Fruit fly (Drosophila melanogaster) whole organism, prepupa: ENCODE data around the gene CG14605.

ENCODE experiments used
- Blimp-1 ChIP-seq: fragments of 200-800 bp; sonication (Bioruptor generic); optimal IDR thresholded peaks from 3 replicates; lab custom pipeline; 2017; ENCODE audit warnings: missing biosample characterization, missing genetic modification characterization, mild to moderate bottlenecking, moderate library complexity, missing genetic modification reagents
- CG10631 ChIP-seq: fragments of 200-800 bp; sonication (Bioruptor generic); optimal IDR thresholded peaks from 2 replicates; lab custom pipeline; 2016; ENCODE audit warnings: missing biosample characterization, missing genetic modification characterization
- CG11294 ChIP-seq: fragments of 200-800 bp; sonication (Bioruptor generic); IDR thresholded peaks from 2 replicates; pipeline ENCODE4 v1.3.6; 2022; ENCODE audit warnings: missing biosample characterization, missing genetic modification characterization
- CG11762 ChIP-seq: fragments of 200-800 bp; sonication (Bioruptor generic); optimal IDR thresholded peaks from 3 replicates; lab custom pipeline; 2016; ENCODE audit warnings: missing biosample characterization, missing genetic modification characterization; ENCODE audit not compliant: insufficient read depth
- CG11902 ChIP-seq: fragments of 200-800 bp; sonication (Bioruptor generic); optimal IDR thresholded peaks from 3 replicates; lab custom pipeline; 2016; ENCODE audit warnings: missing biosample characterization, missing genetic modification characterization
- CG15336 ChIP-seq: fragments of 200-800 bp; sonication (Bioruptor generic); IDR thresholded peaks from 2 replicates; pipeline ENCODE4 v1.3.6; 2022; ENCODE audit warnings: missing biosample characterization, missing genetic modification characterization
- CG1621 ChIP-seq: fragments of 200-800 bp; sonication (Bioruptor generic); optimal IDR thresholded peaks from 3 replicates; lab custom pipeline; 2018; ENCODE audit warnings: missing biosample characterization, mild to moderate bottlenecking, missing genetic modification characterization
- CG16779 ChIP-seq: fragments of 200-800 bp; sonication (Bioruptor generic); optimal IDR thresholded peaks from 3 replicates; lab custom pipeline; 2017; ENCODE audit warnings: missing biosample characterization, mild to moderate bottlenecking, missing genetic modification characterization
- CG3032 ChIP-seq: fragments of 200-800 bp; optimal IDR thresholded peaks from 2 replicates; lab custom pipeline; 2019; ENCODE audit warnings: missing biosample characterization, mild to moderate bottlenecking, missing genetic modification characterization, moderate library complexity
- CG31627 ChIP-seq: fragments of 200-800 bp; sonication (Bioruptor generic); optimal IDR thresholded peaks from 3 replicates; lab custom pipeline; 2016; ENCODE audit warnings: missing biosample characterization, missing genetic modification characterization
- CG34406 ChIP-seq: fragments of 200-800 bp; sonication (Bioruptor generic); optimal IDR thresholded peaks from 3 replicates; lab custom pipeline; 2016; ENCODE audit warnings: missing biosample characterization, missing genetic modification characterization
- CG3919 ChIP-seq: fragments of 200-800 bp; sonication (Bioruptor generic); optimal IDR thresholded peaks from 3 replicates; lab custom pipeline; 2016; ENCODE audit warnings: missing biosample characterization, missing genetic modification characterization
- CG4318 ChIP-seq: fragments of 200-800 bp; sonication (Bioruptor generic); optimal IDR thresholded peaks from 3 replicates; lab custom pipeline; 2017; ENCODE audit warnings: missing biosample characterization, mild to moderate bottlenecking, missing genetic modification characterization
- CG6163 ChIP-seq: fragments of 200-800 bp; sonication (Bioruptor generic); IDR thresholded peaks from 3 replicates; pipeline ENCODE4 v1.3.6; 2022; ENCODE audit warnings: missing biosample characterization, missing genetic modification characterization
- CG6276 ChIP-seq: fragments of 200-800 bp; sonication (Bioruptor generic); optimal IDR thresholded peaks from 2 replicates; lab custom pipeline; 2017; ENCODE audit warnings: missing biosample characterization, mild to moderate bottlenecking, missing genetic modification characterization
- CG6792 ChIP-seq: fragments of 200-800 bp; sonication (Bioruptor generic); optimal IDR thresholded peaks from 3 replicates; lab custom pipeline; 2016; ENCODE audit warnings: missing biosample characterization, missing genetic modification characterization
- CG6808 ChIP-seq: fragments of 200-800 bp; sonication (Bioruptor generic); optimal IDR thresholded peaks from 3 replicates; lab custom pipeline; 2017; ENCODE audit warnings: missing biosample characterization, missing genetic modification characterization, mild to moderate bottlenecking, moderate library complexity, missing genetic modification reagents
- CG7368 ChIP-seq: fragments of 200-800 bp; sonication (Bioruptor generic); optimal IDR thresholded peaks from 3 replicates; lab custom pipeline; 2016; ENCODE audit warnings: missing biosample characterization, missing genetic modification characterization
- CG8319 ChIP-seq: fragments of 200-800 bp; sonication (Bioruptor generic); optimal IDR thresholded peaks from 3 replicates; lab custom pipeline; 2016; ENCODE audit warnings: missing biosample characterization, missing genetic modification characterization
- CG8632 ChIP-seq: fragments of 200-800 bp; sonication (Bioruptor generic); optimal IDR thresholded peaks from 3 replicates; lab custom pipeline; 2016; ENCODE audit warnings: missing biosample characterization, missing genetic modification characterization
- Eip75B ChIP-seq: fragments of 200-800 bp; sonication (Bioruptor generic); optimal IDR thresholded peaks from 3 replicates; lab custom pipeline; 2016; ENCODE audit warnings: missing biosample characterization, missing genetic modification characterization
- Eip93F ChIP-seq: fragments of 200-800 bp; sonication (Bioruptor generic); optimal IDR thresholded peaks from 2 replicates; lab custom pipeline; 2016; ENCODE audit warnings: missing biosample characterization, mild to moderate bottlenecking, missing genetic modification characterization
- Ets21C ChIP-seq: fragments of 200-800 bp; sonication (Bioruptor generic); optimal IDR thresholded peaks from 3 replicates; lab custom pipeline; 2016; ENCODE audit warnings: missing biosample characterization, missing genetic modification characterization
- Ets96B ChIP-seq: fragments of 200-800 bp; optimal IDR thresholded peaks from 2 replicates; lab custom pipeline; 2019; ENCODE audit warnings: missing biosample characterization, mild to moderate bottlenecking, missing genetic modification characterization, moderate library complexity
- Gug ChIP-seq: fragments of 200-800 bp; sonication (Bioruptor generic); IDR thresholded peaks from 2 replicates; pipeline ENCODE4 v1.3.6; 2022; ENCODE audit warnings: missing biosample characterization, missing genetic modification characterization
- Hr38 ChIP-seq: sonication (Bioruptor generic); optimal IDR thresholded peaks from 2 replicates; lab custom pipeline; 2016; ENCODE audit warnings: missing biosample characterization, missing genetic modification characterization
- Hr4 ChIP-seq: fragments of 200-800 bp; sonication (Bioruptor generic); optimal IDR thresholded peaks from 3 replicates; lab custom pipeline; 2016; ENCODE audit warnings: missing biosample characterization, missing genetic modification characterization
- Met ChIP-seq: fragments of 200-800 bp; sonication (Bioruptor generic); optimal IDR thresholded peaks from 3 replicates; lab custom pipeline; 2016; ENCODE audit warnings: missing biosample characterization, missing genetic modification characterization
- OdsH ChIP-seq: fragments of 200-800 bp; sonication (Bioruptor generic); optimal IDR thresholded peaks from 3 replicates; lab custom pipeline; 2016; ENCODE audit warnings: missing biosample characterization, missing genetic modification characterization
- Sox14 ChIP-seq: fragments of 200-800 bp; sonication (Bioruptor generic); optimal IDR thresholded peaks from 3 replicates; lab custom pipeline; 2016; ENCODE audit warnings: missing biosample characterization, missing genetic modification characterization
- achi ChIP-seq: fragments of 200-800 bp; sonication (Bioruptor generic); optimal IDR thresholded peaks from 3 replicates; lab custom pipeline; 2016; ENCODE audit warnings: missing biosample characterization, missing genetic modification characterization
- acj6 ChIP-seq: fragments of 200-800 bp; sonication (Bioruptor generic); optimal IDR thresholded peaks from 3 replicates; lab custom pipeline; 2016; ENCODE audit warnings: missing biosample characterization, missing genetic modification characterization
- cyc ChIP-seq: fragments of 200-800 bp; sonication (Bioruptor generic); optimal IDR thresholded peaks from 3 replicates; lab custom pipeline; 2016; ENCODE audit warnings: missing biosample characterization, missing genetic modification characterization
- dsx ChIP-seq: fragments of 200-800 bp; optimal IDR thresholded peaks from 3 replicates; lab custom pipeline; 2019; ENCODE audit warnings: missing biosample characterization, mild to moderate bottlenecking, missing genetic modification characterization, moderate library complexity; ENCODE audit not compliant: poor library complexity, severe bottlenecking
- esn ChIP-seq: fragments of 200-800 bp; sonication (Bioruptor generic); optimal IDR thresholded peaks from 2 replicates; lab custom pipeline; 2016; ENCODE audit warnings: missing biosample characterization, mild to moderate bottlenecking, missing genetic modification characterization, moderate library complexity
- fd59A ChIP-seq: fragments of 200-800 bp; sonication (Bioruptor generic); optimal IDR thresholded peaks from 2 replicates; lab custom pipeline; 2017; ENCODE audit warnings: missing biosample characterization, mild to moderate bottlenecking, missing genetic modification characterization, missing genetic modification reagents
- fkh ChIP-seq: fragments of 200-800 bp; sonication (Bioruptor generic); optimal IDR thresholded peaks from 3 replicates; lab custom pipeline; 2017; ENCODE audit warnings: missing biosample characterization, mild to moderate bottlenecking, missing genetic modification characterization, moderate library complexity
- lz ChIP-seq: fragments of 200-800 bp; sonication (Bioruptor generic); optimal IDR thresholded peaks from 3 replicates; lab custom pipeline; 2016; ENCODE audit warnings: missing biosample characterization, missing genetic modification characterization
- pdm3 ChIP-seq: fragments of 200-800 bp; sonication (Bioruptor generic); optimal IDR thresholded peaks from 3 replicates; lab custom pipeline; 2016; ENCODE audit warnings: missing biosample characterization, missing genetic modification characterization
- salr ChIP-seq, 2 experiments: fragments of 200-800 bp; sonication (Bioruptor generic); optimal IDR thresholded peaks; 3 replicates each; lab custom pipeline; 2016 to 2018; ENCODE audit warnings: missing biosample characterization in 2 of 2, missing genetic modification characterization in 2 of 2, mild to moderate bottlenecking in 1 of 2
- svp ChIP-seq: fragments of 200-800 bp; sonication (Bioruptor generic); peaks from one replicate; lab custom pipeline; 2016; ENCODE audit warnings: missing biosample characterization, missing genetic modification characterization
- topi ChIP-seq: fragments of 200-800 bp; sonication (Bioruptor generic); optimal IDR thresholded peaks from 3 replicates; lab custom pipeline; 2016; ENCODE audit warnings: missing biosample characterization, missing genetic modification characterization
- vri ChIP-seq: fragments of 200-800 bp; sonication (Bioruptor generic); optimal IDR thresholded peaks from 3 replicates; lab custom pipeline; 2016; ENCODE audit warnings: missing biosample characterization, mild to moderate bottlenecking, missing genetic modification characterization

Gene CG14605

DNA sequence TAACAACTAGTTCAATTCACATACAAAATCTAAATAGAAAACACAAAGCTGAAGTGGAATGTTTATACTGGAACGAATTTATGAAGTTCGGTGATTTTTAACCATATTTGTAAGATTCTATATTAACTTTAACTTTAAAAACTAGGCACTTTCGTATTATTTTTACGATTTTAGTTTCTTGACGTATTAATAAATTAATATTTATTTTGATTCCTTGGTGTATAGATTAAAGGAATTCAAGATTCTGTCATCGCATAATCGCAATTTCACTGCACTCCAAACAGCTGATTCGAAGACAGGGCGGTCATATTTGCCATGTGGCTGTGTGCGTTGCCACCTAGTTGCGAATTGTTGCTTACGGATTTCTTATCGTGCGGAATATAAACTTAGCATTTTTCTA is 30.0 kb upstream of the CG14605 start, which contains the start of the genes CG1227 and Dtwd2 (continued):
- TF ChIP-seq CG11762 (peak; percentile 94), CG15336 (GFP tag; lab: Robert Waterston, UW) (peak; percentile 99), CG6792 (peak; percentile 91), topi (peak; percentile 93), fkh (GFP tag; lab: Kevin White, UChicago) (no peak), salr (GFP tag; optimal IDR thresholded peaks at IDR 0.05; lab: Kevin White, UChicago) (peak in 1 of 2 experiments; percentile 80), CG7368 (GFP tag; lab: Kevin White, UChicago) (peak; percentile 91), CG3919 (GFP tag; lab: Kevin White, UChicago) (peak; percentile 96), CG3032 (peak; percentile 98), CG31627 (GFP tag; lab: Kevin White, UChicago) (peak; percentile 88), Eip75B (GFP tag; lab: Kevin White, UChicago) (peak; percentile 92), Blimp-1 (peak; percentile 79), dsx (GFP tag; lab: Kevin White, UChicago) (peak; percentile 96), CG11902 (GFP tag; lab: Kevin White, UChicago) (peak; percentile 75), cyc (peak; percentile 86), CG34406 (peak; percentile 96), OdsH (GFP tag; lab: Kevin White, UChicago) (peak; percentile 96), CG8319 (peak; percentile 84), Ets96B (peak; percentile 98), achi (GFP tag; lab: Kevin White, UChicago) (peak; percentile 94), Gug (GFP tag; lab: Robert Waterston, UW) (peak; percentile 95), Hr38 (no peak), Ets21C (GFP tag; lab: Kevin White, UChicago) (peak; percentile 81), CG8632 (GFP tag; lab: Kevin White, UChicago) (peak; percentile 96), Met (GFP tag; lab: Kevin White, UChicago) (peak; percentile 92), CG11294 (GFP tag; lab: Robert Waterston, UW) (peak; percentile 95), CG6163 (GFP tag; lab: Robert Waterston, UW) (peak; percentile 98), Hr4 (GFP tag; lab: Kevin White, UChicago) (peak; percentile 94), CG4318 (peak; percentile 91), svp (GFP tag; lab: Kevin White, UChicago) (peak; percentile 93), CG1621 (tag; lab: Kevin White, UChicago) (peak; percentile 91), pdm3 (GFP tag; lab: Kevin White, UChicago) (peak; percentile 93), fd59A (GFP tag; lab: Kevin White, UChicago) (peak; percentile 88), acj6 (peak; percentile 94), lz (GFP tag; lab: Kevin White, UChicago) (peak; percentile 93), Sox14 (peak; percentile 90), CG6276 (GFP tag; lab: Kevin White, UChicago) (peak; percentile 95)

DNA sequence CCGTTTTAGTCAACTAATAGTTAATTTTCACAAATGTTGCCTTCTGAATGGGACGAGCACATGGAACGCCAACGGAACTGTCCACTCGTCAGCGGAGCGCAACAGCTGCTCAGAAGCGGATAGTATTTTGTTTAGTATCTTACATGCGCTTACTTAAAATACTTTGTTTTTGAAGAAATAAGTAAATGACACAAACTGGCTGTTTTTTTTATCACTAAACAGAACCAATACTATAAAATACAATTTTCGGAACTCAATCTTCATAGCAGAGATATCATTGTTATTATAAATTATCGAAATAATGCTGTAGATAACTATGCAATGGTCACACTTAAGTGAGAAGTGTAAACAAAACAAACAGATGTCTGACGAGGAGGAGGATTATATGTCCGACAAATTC is 27.4 kb upstream of the CG14605 start, which contains the start of the genes Noc3 and CG10053:
Noc3 (minus strand) TSS at position 81 of the 400 bp plus-strand sequence.
CG10053 (plus strand) TSS at position 202 of the 400 bp plus-strand sequence.
- TF ChIP-seq Hr4 (GFP tag; lab: Kevin White, UChicago) (no peak), Eip93F (GFP tag; lab: Kevin White, UChicago) (no peak), CG6808 (GFP tag; lab: Kevin White, UChicago) (no peak), esn (no peak), CG10631 (GFP tag; lab: Kevin White, UChicago) (no peak), CG16779 (tag; lab: Kevin White, UChicago) (no peak), CG11762 (no peak), vri (no peak)
